Worm (Caenorhabditis elegans): ENCODE data around the gene math-13.

DNA sequence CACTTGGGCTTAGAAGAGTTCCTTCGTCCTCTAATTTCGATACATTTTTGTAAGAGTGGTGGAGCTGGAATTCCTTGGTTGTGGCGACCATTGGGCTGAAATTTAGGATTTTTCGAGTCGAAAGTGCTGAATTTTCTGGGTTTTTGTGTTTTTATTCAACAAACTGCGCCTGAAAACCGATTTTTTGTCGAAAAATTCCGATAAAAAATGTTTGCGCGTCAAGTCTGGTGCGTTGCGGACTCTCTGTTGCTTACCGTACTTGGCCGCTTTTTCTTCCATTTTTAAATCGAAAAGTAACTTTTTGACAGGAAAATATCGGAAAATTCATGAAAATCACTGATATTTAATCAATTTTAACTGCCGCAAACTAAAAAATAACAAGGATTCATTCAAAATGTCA lies 42.1 kb downstream of the math-13 start, which contains the start of gene bath-4:
- no peak for TF ChIP-seq hmg-1.1 (GFP tag; IDR thresholded peaks at IDR 0.05)
- no peak for TF ChIP-seq ceh-82 (tag; optimal IDR thresholded peaks at IDR 0.05)
- no peak for TF ChIP-seq vab-7 (GFP tag; IDR thresholded peaks at IDR 0.05)
- no peak for TF ChIP-seq zip-11 (GFP tag; IDR thresholded peaks at IDR 0.05)
- no peak for TF ChIP-seq Y75B8A.6 (GFP tag; IDR thresholded peaks at IDR 0.05)

Measured in whole organism, L4 larva.